Fruit fly (Drosophila melanogaster) whole organism, embryonic: ENCODE results near the gene CG11608.
A peak's percentile ranks its signal among the peaks of the same experiment; 100 is the strongest.

Source experiments
- Adf1 ChIP-seq: fragments of 200-800 bp; sonication (Bioruptor generic); IDR thresholded peaks from 2 replicates; pipeline ENCODE4 v1.3.6; 2022; ENCODE audit warnings: missing biosample characterization, missing genetic modification characterization
- Atf3 ChIP-seq: fragments of 200-800 bp; sonication (Bioruptor generic); optimal IDR thresholded peaks from 3 replicates; lab custom pipeline; 2016; ENCODE audit warnings: missing biosample characterization, missing genetic modification characterization
- Atf6 ChIP-seq: fragments of 200-800 bp; sonication (Bioruptor generic); IDR thresholded peaks from 2 replicates; pipeline ENCODE4 v1.3.6; 2022; ENCODE audit warnings: missing biosample characterization, missing genetic modification characterization
- Blimp-1 ChIP-seq: fragments of 200-800 bp; sonication (Bioruptor generic); optimal IDR thresholded peaks from 3 replicates; lab custom pipeline; 2018; ENCODE audit warnings: missing biosample characterization, missing genetic modification characterization, mild to moderate bottlenecking, moderate library complexity, missing genetic modification reagents
- CG10979 ChIP-seq: fragments of 200-800 bp; sonication (Bioruptor generic); optimal IDR thresholded peaks from 2 replicates; lab custom pipeline; 2018; ENCODE audit warnings: missing biosample characterization, mild to moderate bottlenecking, missing genetic modification characterization, moderate library complexity
- CG1233 ChIP-seq: fragments of 200-800 bp; sonication (Bioruptor generic); optimal IDR thresholded peaks from 4 replicates; lab custom pipeline; 2018; ENCODE audit warnings: missing biosample characterization, mild to moderate bottlenecking, missing genetic modification characterization
- CG13424 ChIP-seq: fragments of 200-800 bp; sonication (Bioruptor generic); optimal IDR thresholded peaks from 2 replicates; lab custom pipeline; 2019; ENCODE audit warnings: missing biosample characterization, mild to moderate bottlenecking, missing genetic modification characterization, moderate library complexity
- CG15601 ChIP-seq: fragments of 200-800 bp; sonication (Bioruptor generic); optimal IDR thresholded peaks from 3 replicates; lab custom pipeline; 2019; ENCODE audit warnings: missing biosample characterization, mild to moderate bottlenecking, missing genetic modification characterization, moderate library complexity
- CG1602 ChIP-seq: fragments of 200-800 bp; sonication (Bioruptor generic); optimal IDR thresholded peaks from 3 replicates; lab custom pipeline; 2016; ENCODE audit warnings: missing biosample characterization, missing genetic modification characterization
- CG17328 ChIP-seq: fragments of 200-800 bp; sonication (Bioruptor generic); IDR thresholded peaks from 2 replicates; pipeline ENCODE4 v1.3.6; 2022; ENCODE audit warnings: missing biosample characterization, missing genetic modification characterization
- CG18011 ChIP-seq: fragments of 200-800 bp; sonication (Bioruptor generic); optimal IDR thresholded peaks from 2 replicates; lab custom pipeline; 2017; ENCODE audit warnings: missing biosample characterization, missing genetic modification characterization, mild to moderate bottlenecking, moderate library complexity, missing genotype
- CG2875 ChIP-seq: fragments of 200-800 bp; sonication (Bioruptor generic); optimal IDR thresholded peaks from 2 replicates; lab custom pipeline; 2017; ENCODE audit warnings: missing biosample characterization, mild to moderate bottlenecking, missing genetic modification characterization, missing genetic modification reagents
- CG31224 ChIP-seq: fragments of 200-800 bp; sonication (Bioruptor generic); IDR thresholded peaks from 2 replicates; pipeline ENCODE4 v1.3.6; 2022; ENCODE audit warnings: missing biosample characterization, missing genetic modification characterization
- CG32532 ChIP-seq: fragments of 200-800 bp; sonication (Bioruptor generic); IDR thresholded peaks from 2 replicates; pipeline ENCODE4 v1.3.6; 2022; ENCODE audit warnings: missing biosample characterization, missing genetic modification characterization
- CG4282 ChIP-seq: fragments of 200-800 bp; sonication (Bioruptor generic); optimal IDR thresholded peaks from 2 replicates; lab custom pipeline; 2016; ENCODE audit warnings: missing biosample characterization, missing genetic modification characterization
- CG4854 ChIP-seq: fragments of 200-800 bp; sonication (Bioruptor generic); optimal IDR thresholded peaks from 2 replicates; lab custom pipeline; 2016; ENCODE audit warnings: missing biosample characterization, missing genetic modification characterization, inconsistent platforms
- CG5180 ChIP-seq: fragments of 200-800 bp; sonication (Bioruptor generic); optimal IDR thresholded peaks from 3 replicates; lab custom pipeline; 2017; ENCODE audit warnings: missing biosample characterization, missing genetic modification characterization, mild to moderate bottlenecking, moderate library complexity, missing genetic modification reagents
- CG6854 ChIP-seq: fragments of 200-800 bp; sonication (Bioruptor generic); optimal IDR thresholded peaks from 3 replicates; lab custom pipeline; 2017; ENCODE audit warnings: missing biosample characterization, mild to moderate bottlenecking, missing genetic modification characterization
- CG7357 ChIP-seq: fragments of 200-800 bp; sonication (Bioruptor generic); IDR thresholded peaks from 3 replicates; pipeline ENCODE4 v1.3.6; 2022; ENCODE audit warnings: missing biosample characterization, missing genetic modification characterization
- CG7987 ChIP-seq: fragments of 200-800 bp; sonication (Bioruptor generic); optimal IDR thresholded peaks from 2 replicates; lab custom pipeline; 2018; ENCODE audit warnings: missing biosample characterization, mild to moderate bottlenecking, missing genetic modification characterization, moderate library complexity
- CG8290 ChIP-seq, 3 experiments: fragments of 200-800 bp; sonication (Bioruptor generic); optimal IDR thresholded peaks; 2 replicates each; lab custom pipeline; 2016 to 2019; ENCODE audit warnings: missing biosample characterization in 3 of 3, missing genetic modification characterization in 3 of 3, mild to moderate bottlenecking in 2 of 3, moderate library complexity in 1 of 3
- CG8388 ChIP-seq: fragments of 200-800 bp; sonication (Bioruptor generic); optimal IDR thresholded peaks from 2 replicates; lab custom pipeline; 2019; ENCODE audit warnings: missing biosample characterization, mild to moderate bottlenecking, missing genetic modification characterization, moderate library complexity
- CG9727 ChIP-seq: fragments of 200-800 bp; sonication (Bioruptor generic); optimal IDR thresholded peaks from 3 replicates; lab custom pipeline; 2017; ENCODE audit warnings: missing biosample characterization, mild to moderate bottlenecking, missing genetic modification characterization
- Camta ChIP-seq: fragments of 200-800 bp; sonication (Bioruptor generic); optimal IDR thresholded peaks from 2 replicates; lab custom pipeline; 2016; ENCODE audit warnings: missing biosample characterization, missing genetic modification characterization
- Drgx ChIP-seq: fragments of 200-800 bp; sonication (Bioruptor generic); IDR thresholded peaks from 2 replicates; pipeline ENCODE4 v1.3.6; 2022; ENCODE audit warnings: missing biosample characterization, missing genetic modification characterization
- Hr51 ChIP-seq, 2 experiments: fragments of 200-800 bp; sonication (Bioruptor generic); optimal IDR thresholded peaks; 2 replicates in 1 of 2; 3 replicates in 1 of 2; lab custom pipeline; 2016 to 2018; ENCODE audit warnings: missing biosample characterization in 2 of 2, missing genetic modification characterization in 2 of 2, mild to moderate bottlenecking in 1 of 2, moderate library complexity in 1 of 2
- Hr78 ChIP-seq, 2 experiments: fragments of 200-800 bp in 1 of 2; fragments of >200 bp in 1 of 2; sonication (Bioruptor generic) in 1 of 2; optimal IDR thresholded peaks; 2 replicates each; lab custom pipeline; 2017 to 2019; ENCODE audit warnings: missing biosample characterization in 2 of 2, missing genetic modification characterization in 2 of 2, mild to moderate bottlenecking in 1 of 2, moderate library complexity in 1 of 2
- NC2α ChIP-seq: fragments of 200-800 bp; sonication (Bioruptor generic); optimal IDR thresholded peaks from 2 replicates; lab custom pipeline; 2016; ENCODE audit warnings: missing biosample characterization, missing genetic modification characterization
- NfI ChIP-seq: fragments of 200-800 bp; sonication (Bioruptor generic); optimal IDR thresholded peaks from 3 replicates; lab custom pipeline; 2018; ENCODE audit warnings: missing biosample characterization, mild to moderate bottlenecking, missing genetic modification characterization, moderate library complexity
- Rx ChIP-seq: fragments of 200-800 bp; sonication (Bioruptor generic); IDR thresholded peaks from 2 replicates; pipeline ENCODE4 v1.3.6; 2022; ENCODE audit warnings: missing biosample characterization, missing genetic modification characterization
- Sry-δ ChIP-seq: fragments of 200-800 bp; sonication (Bioruptor generic); optimal IDR thresholded peaks from 2 replicates; lab custom pipeline; 2016; ENCODE audit warnings: missing biosample characterization, missing genetic modification characterization
- ase ChIP-seq: fragments of 200-800 bp; sonication (Bioruptor generic); IDR thresholded peaks from 3 replicates; pipeline ENCODE4 v1.3.6; 2022; ENCODE audit warnings: missing biosample characterization, missing genetic modification characterization
- ash1 ChIP-seq: fragments of 200-800 bp; sonication (Bioruptor generic); optimal IDR thresholded peaks from 2 replicates; lab custom pipeline; 2018; ENCODE audit warnings: missing biosample characterization, mild to moderate bottlenecking, missing genetic modification characterization
- chm ChIP-seq: fragments of 200-800 bp; sonication (Bioruptor generic); IDR thresholded peaks from 2 replicates; pipeline ENCODE4 v1.3.6; 2022; ENCODE audit warnings: missing biosample characterization, missing genetic modification characterization
- emc ChIP-seq: fragments of 200-800 bp; sonication (Bioruptor generic); optimal IDR thresholded peaks from 2 replicates; lab custom pipeline; 2016; ENCODE audit warnings: missing biosample characterization, missing genetic modification characterization
- eve ChIP-seq, 2 experiments: fragments of >200 bp; optimal IDR thresholded peaks; 2 replicates each; lab custom pipeline; 2017; ENCODE audit warnings: missing biosample characterization in 2 of 2, missing genetic modification characterization in 2 of 2
- gcm ChIP-seq: fragments of 200-800 bp; sonication (Bioruptor generic); optimal IDR thresholded peaks from 2 replicates; lab custom pipeline; 2019; ENCODE audit warnings: missing biosample characterization, mild to moderate bottlenecking, missing genetic modification characterization, moderate library complexity
- hbn ChIP-seq: fragments of 200-800 bp; sonication (Bioruptor generic); IDR thresholded peaks from 2 replicates; pipeline ENCODE4 v1.3.6; 2022; ENCODE audit warnings: missing biosample characterization, missing genetic modification characterization; ENCODE audit not compliant: partially characterized antibody
- lab ChIP-seq: fragments of 200-800 bp; sonication (Bioruptor generic); optimal IDR thresholded peaks from 3 replicates; lab custom pipeline; 2017; ENCODE audit warnings: missing biosample characterization, missing genetic modification characterization, mild to moderate bottlenecking, moderate library complexity, missing genetic modification reagents
- lilli ChIP-seq: fragments of 200-800 bp; sonication (Bioruptor generic); optimal IDR thresholded peaks from 3 replicates; lab custom pipeline; 2016; ENCODE audit warnings: missing biosample characterization, missing genetic modification characterization
- maf-S ChIP-seq: fragments of 200-800 bp; sonication (Bioruptor generic); optimal IDR thresholded peaks from 2 replicates; lab custom pipeline; 2016; ENCODE audit warnings: missing biosample characterization, missing genetic modification characterization
- nau ChIP-seq: fragments of 200-800 bp; sonication (Bioruptor generic); optimal IDR thresholded peaks from 3 replicates; lab custom pipeline; 2017; ENCODE audit warnings: missing biosample characterization, mild to moderate bottlenecking, missing genetic modification characterization, missing genetic modification reagents
- oc ChIP-seq: fragments of 200-800 bp; sonication (Bioruptor generic); optimal IDR thresholded peaks from 2 replicates; lab custom pipeline; 2018; ENCODE audit warnings: missing biosample characterization, mild to moderate bottlenecking, missing genetic modification characterization, moderate library complexity
- onecut ChIP-seq: fragments of 200-800 bp; sonication (Bioruptor generic); IDR thresholded peaks from 2 replicates; pipeline ENCODE4 v1.3.6; 2022; ENCODE audit warnings: missing biosample characterization, missing genetic modification characterization
- slp2 ChIP-seq: fragments of 200-800 bp; sonication (Bioruptor generic); optimal IDR thresholded peaks from 2 replicates; lab custom pipeline; 2016; ENCODE audit warnings: missing biosample characterization, missing genetic modification characterization
- tin ChIP-seq: fragments of 200-800 bp; sonication (Bioruptor generic); optimal IDR thresholded peaks from 3 replicates; lab custom pipeline; 2016; ENCODE audit warnings: missing biosample characterization, missing genetic modification characterization
- wdn ChIP-seq: fragments of 200-800 bp; sonication (Bioruptor generic); IDR thresholded peaks from 2 replicates; pipeline ENCODE4 v1.3.6; 2022; ENCODE audit warnings: missing biosample characterization, missing genetic modification characterization
- wor ChIP-seq: fragments of 200-800 bp; sonication (Bioruptor generic); IDR thresholded peaks from 2 replicates; pipeline ENCODE4 v1.3.6; 2022; ENCODE audit warnings: missing biosample characterization, missing genetic modification characterization

CG11608 gene

dm6 chr3R:12653511-12654252, 15.4 kb downstream of the CG11608 start (continued):
- TF ChIP-seq CG5180 (GFP tag; lab: Kevin White, UChicago) (peak; percentile 72), ase (GFP tag; lab: Robert Waterston, UW) (peak; percentile 74), CG32532 (GFP tag; lab: Robert Waterston, UW) (peak; percentile 77), CG9727 (GFP tag; lab: Kevin White, UChicago) (peak; percentile 61), maf-S (GFP tag; lab: Kevin White, UChicago) (peak; percentile 73), CG31224 (GFP tag; lab: Robert Waterston, UW) (peak; percentile 70), CG15601 (tag; lab: Kevin White, UChicago) (peak; percentile 69), CG7357 (GFP tag; lab: Robert Waterston, UW) (peak; percentile 81), wor (GFP tag; lab: Robert Waterston, UW) (peak; percentile 92), Sry-δ (peak; percentile 20), Hr78 (GFP tag; optimal IDR thresholded peaks at IDR 0.05; lab: Kevin White, UChicago) (peak in 1 of 2 experiments; percentile 8), CG7987 (no peak), ash1 (GFP tag; lab: Kevin White, UChicago) (no peak), CG8290 (GFP tag; optimal IDR thresholded peaks at IDR 0.05; lab: Kevin White, UChicago) (no peak), CG8290 (tag; optimal IDR thresholded peaks at IDR 0.05; lab: Kevin White, UChicago) (peak in 1 of 2 experiments; percentile 76), wdn (peak; percentile 55), CG13424 (tag; lab: Kevin White, UChicago) (peak; percentile 88), tin (GFP tag; lab: Kevin White, UChicago) (peak; percentile 74), Adf1 (GFP tag; lab: Robert Waterston, UW) (peak; percentile 27), CG8388 (GFP tag; lab: Kevin White, UChicago) (peak; percentile 72), oc (tag; lab: Kevin White, UChicago) (peak; percentile 76), onecut (GFP tag; lab: Robert Waterston, UW) (peak; percentile 64), chm (no peak; the same call in 1 of the 2 replicates), NfI (peak; percentile 87), CG1233 (peak; percentile 63), CG18011 (GFP tag; lab: Kevin White, UChicago) (peak; percentile 60), hbn (no peak), CG17328 (GFP tag; lab: Robert Waterston, UW) (peak; percentile 66), CG4854 (peak; percentile 44), Atf6 (GFP tag; lab: Robert Waterston, UW) (peak; percentile 87; the same call in 1 of the 2 replicates), Camta (GFP tag; lab: Kevin White, UChicago) (peak; percentile 81), Atf3 (peak; percentile 63), Drgx (GFP tag; lab: Robert Waterston, UW) (peak; percentile 77; the same call in 1 of the 2 replicates), lilli (GFP tag; lab: Kevin White, UChicago) (peak; percentile 71), lab (GFP tag; lab: Kevin White, UChicago) (peak; percentile 81), gcm (GFP tag; lab: Kevin White, UChicago) (peak; percentile 67), Hr51 (GFP tag; optimal IDR thresholded peaks at IDR 0.05; lab: Kevin White, UChicago) (peak; percentile 40 to 94), emc (peak; percentile 52), CG6854 (GFP tag; lab: Kevin White, UChicago) (peak; percentile 71), NC2α (peak; percentile 75), CG4282 (GFP tag; lab: Kevin White, UChicago) (peak; percentile 56), Blimp-1 (GFP tag; lab: Kevin White, UChicago) (peak; percentile 72), slp2 (GFP tag; lab: Kevin White, UChicago) (peak; percentile 84), nau (GFP tag; lab: Kevin White, UChicago) (peak; percentile 79), CG2875 (GFP tag; lab: Kevin White, UChicago) (peak; percentile 70), eve (GFP tag; optimal IDR thresholded peaks at IDR 0.05; lab: Kevin White, UChicago) (no peak), CG1602 (peak; percentile 58), CG10979 (tag; lab: Kevin White, UChicago) (peak; percentile 75), Rx (GFP tag; lab: Robert Waterston, UW) (peak; percentile 79)
